Worm (Caenorhabditis elegans) whole organism, L4/young adult: Measurements from ENCODE around the gene K08E4.8.
A peak's percentile ranks its signal among the peaks of the same experiment; 100 is the strongest.

ENCODE experiments used
- W03F9.2 ChIP-seq: fragments of 150-350 bp; optimal IDR thresholded peaks from 2 replicates; lab custom pipeline; 2014; ENCODE audit warnings: missing biosample characterization, missing genetic modification characterization
- dao-5 ChIP-seq: sonication (generic microtip); optimal IDR thresholded peaks from 2 replicates; lab custom pipeline; 2016; ENCODE audit warnings: missing genotype, missing genetic modification characterization, moderate library complexity, missing compliant biosample characterization
- him-1 ChIP-seq: sonication (generic microtip); optimal IDR thresholded peaks from 2 replicates; lab custom pipeline; 2016; ENCODE audit warnings: missing genotype, missing genetic modification reagents, missing genetic modification characterization, missing compliant biosample characterization

The K08E4.8 gene

ce11 chrIV:12084178-12084577, 23.0 kb upstream of the K08E4.8 start, which contains the start of gene repo-1:
TSS of gene repo-1 (plus strand) at chrIV:12084478.
- TF ChIP-seq dao-5 (tag; lab: Kevin White, UChicago) (no peak), W03F9.2 (tag; lab: Kevin White, UChicago) (no peak)

- no peak for TF ChIP-seq dao-5 (tag; lab: Kevin White, UChicago)
- no peak for TF ChIP-seq him-1 (tag; lab: Kevin White, UChicago)
- TF ChIP-seq W03F9.2 (tag; lab: Kevin White, UChicago), result no peak
Observed at ce11 chrIV:12080807-12081206, 19.7 kb upstream of the K08E4.8 start.

ce11 chrIV:12078907-12079523, 17.9 kb upstream of the K08E4.8 start, which contains the start of gene lex-1:
TSS of gene lex-1 (plus strand) at chrIV:12079473.
- TF ChIP-seq dao-5 (tag; lab: Kevin White, UChicago), result no peak
- peak; percentile 8 for TF ChIP-seq W03F9.2 (tag; lab: Kevin White, UChicago)
- no peak for TF ChIP-seq him-1 (tag; lab: Kevin White, UChicago)

- TF ChIP-seq dao-5 (tag; lab: Kevin White, UChicago) (no peak), W03F9.2 (tag; lab: Kevin White, UChicago) (peak; percentile 49), him-1 (tag; lab: Kevin White, UChicago) (no peak)
Observed at ce11 chrIV:12078112-12078812, 17.1 kb upstream of the K08E4.8 start, which contains the start of gene tmed-1. TSS of gene tmed-1 (minus strand) at chrIV:12078162.

ce11 chrIV:12075497-12075896, 14.4 kb upstream of the K08E4.8 start, which contains the start of gene K08E4.7:
TSS of gene K08E4.7 (plus strand) at chrIV:12075797.
- TF ChIP-seq W03F9.2 (tag; lab: Kevin White, UChicago), result no peak
- TF ChIP-seq him-1 (tag; lab: Kevin White, UChicago), result no peak
- no peak for TF ChIP-seq dao-5 (tag; lab: Kevin White, UChicago)

ce11 chrIV:12068590-12068989, 7.5 kb upstream of the K08E4.8 start, which contains the start of gene bath-37:
TSS of gene bath-37 (plus strand) at chrIV:12068890.
- no peak for TF ChIP-seq dao-5 (tag; lab: Kevin White, UChicago)
- TF ChIP-seq him-1 (tag; lab: Kevin White, UChicago), result no peak
- TF ChIP-seq W03F9.2 (tag; lab: Kevin White, UChicago), result no peak

- TF ChIP-seq W03F9.2 (tag; lab: Kevin White, UChicago) (no peak), dao-5 (tag; lab: Kevin White, UChicago) (no peak), him-1 (tag; lab: Kevin White, UChicago) (no peak)
Observed at ce11 chrIV:12057508-12057907, 3.6 kb downstream of the K08E4.8 start, which contains the start of gene K08E4.3. TSS of gene K08E4.3 (plus strand) at chrIV:12057742.

- TF ChIP-seq W03F9.2 (tag; lab: Kevin White, UChicago) (no peak), him-1 (tag; lab: Kevin White, UChicago) (no peak), dao-5 (tag; lab: Kevin White, UChicago) (no peak)
Observed at ce11 chrIV:12056603-12057002, 4.5 kb downstream of the K08E4.8 start, which contains the start of gene K08E4.2. TSS of gene K08E4.2 (minus strand) at chrIV:12056656.

- no peak for TF ChIP-seq dao-5 (tag; lab: Kevin White, UChicago)
- no peak for TF ChIP-seq him-1 (tag; lab: Kevin White, UChicago)
- TF ChIP-seq W03F9.2 (tag; lab: Kevin White, UChicago), result no peak
Observed at ce11 chrIV:12052461-12052860, 8.7 kb downstream of the K08E4.8 start.

- TF ChIP-seq him-1 (tag; lab: Kevin White, UChicago) (no peak), W03F9.2 (tag; lab: Kevin White, UChicago) (peak; percentile 45), dao-5 (tag; lab: Kevin White, UChicago) (no peak)
Observed at ce11 chrIV:12051049-12051792, 9.9 kb downstream of the K08E4.8 start, which contains the start of the genes bre-5 and spt-5. TSS of gene bre-5 (minus strand) at chrIV:12051215. TSS of gene spt-5 (plus strand) at chrIV:12051491.

ce11 chrIV:12047552-12048347, 13.4 kb downstream of the K08E4.8 start, which contains the start of gene T12G3.4:
TSS of gene T12G3.4 (plus strand) at chrIV:12048256.
- TF ChIP-seq W03F9.2 (tag; lab: Kevin White, UChicago), result no peak
- no peak for TF ChIP-seq him-1 (tag; lab: Kevin White, UChicago)
- no peak for TF ChIP-seq dao-5 (tag; lab: Kevin White, UChicago)
